Fruit fly (Drosophila melanogaster) whole organism, embryonic: ENCODE results near the gene RpS15Aa.

Experiments used
- CG10654 ChIP-seq: fragments of 200-800 bp; sonication (Bioruptor generic); optimal IDR thresholded peaks from 2 replicates; lab custom pipeline; 2016; ENCODE audit warnings: missing biosample characterization, missing genetic modification characterization
- CG12391 ChIP-seq: fragments of 200-800 bp; sonication (Bioruptor generic); optimal IDR thresholded peaks from 3 replicates; lab custom pipeline; 2018; ENCODE audit warnings: missing biosample characterization, mild to moderate bottlenecking, missing genetic modification characterization, moderate library complexity
- CG12942 ChIP-seq: fragments of 200-800 bp; sonication (Bioruptor generic); optimal IDR thresholded peaks from 3 replicates; lab custom pipeline; 2016; ENCODE audit warnings: missing biosample characterization, missing genetic modification characterization
- CG13775 ChIP-seq: fragments of 200-800 bp; sonication (Bioruptor generic); optimal IDR thresholded peaks from 3 replicates; lab custom pipeline; 2017; ENCODE audit warnings: missing biosample characterization, mild to moderate bottlenecking, missing genetic modification characterization
- CG14710 ChIP-seq: fragments of 200-800 bp; sonication (Bioruptor generic); optimal IDR thresholded peaks from 3 replicates; lab custom pipeline; 2019; ENCODE audit warnings: missing biosample characterization, mild to moderate bottlenecking, missing genetic modification characterization, moderate library complexity
- CG1602 ChIP-seq: fragments of 200-800 bp; sonication (Bioruptor generic); optimal IDR thresholded peaks from 3 replicates; lab custom pipeline; 2016; ENCODE audit warnings: missing biosample characterization, missing genetic modification characterization
- CG18011 ChIP-seq: fragments of 200-800 bp; sonication (Bioruptor generic); optimal IDR thresholded peaks from 2 replicates; lab custom pipeline; 2017; ENCODE audit warnings: missing biosample characterization, missing genetic modification characterization, mild to moderate bottlenecking, moderate library complexity, missing genotype
- CG18476 ChIP-seq: fragments of 200-800 bp; sonication (Bioruptor generic); optimal IDR thresholded peaks from 2 replicates; lab custom pipeline; 2016; ENCODE audit warnings: missing biosample characterization, mild to moderate bottlenecking, missing genetic modification characterization
- CG18599 ChIP-seq: fragments of 200-800 bp; sonication (Bioruptor generic); optimal IDR thresholded peaks from 3 replicates; lab custom pipeline; 2017; ENCODE audit warnings: missing biosample characterization, missing genetic modification characterization, mild to moderate bottlenecking, moderate library complexity, missing genetic modification reagents
- CG2712 ChIP-seq: fragments of 200-800 bp; optimal IDR thresholded peaks from 3 replicates; lab custom pipeline; 2019; ENCODE audit warnings: missing biosample characterization, mild to moderate bottlenecking, missing genetic modification characterization, moderate library complexity
- CG4424 ChIP-seq: fragments of 200-800 bp; sonication (Bioruptor generic); optimal IDR thresholded peaks from 3 replicates; lab custom pipeline; 2016; ENCODE audit warnings: missing biosample characterization, missing genetic modification characterization
- CG6175 ChIP-seq: fragments of 200-800 bp; sonication (Bioruptor generic); IDR thresholded peaks from 3 replicates; pipeline ENCODE4 v1.3.6; 2022; ENCODE audit warnings: missing biosample characterization, missing genetic modification characterization
- CG6813 ChIP-seq: fragments of 200-800 bp; sonication (Bioruptor generic); optimal IDR thresholded peaks from 2 replicates; lab custom pipeline; 2017; ENCODE audit warnings: missing biosample characterization, missing genetic modification characterization, mild to moderate bottlenecking, moderate library complexity, missing genetic modification reagents
- CG7271 ChIP-seq: fragments of 200-800 bp; sonication (Bioruptor generic); optimal IDR thresholded peaks from 2 replicates; lab custom pipeline; 2018; ENCODE audit warnings: missing biosample characterization, mild to moderate bottlenecking, missing genetic modification characterization, moderate library complexity
- CG7928 ChIP-seq: fragments of 200-800 bp; sonication (Bioruptor generic); optimal IDR thresholded peaks from 2 replicates; lab custom pipeline; 2017; ENCODE audit warnings: missing biosample characterization, mild to moderate bottlenecking, missing genetic modification characterization
- CG7987 ChIP-seq: fragments of 200-800 bp; sonication (Bioruptor generic); optimal IDR thresholded peaks from 2 replicates; lab custom pipeline; 2018; ENCODE audit warnings: missing biosample characterization, mild to moderate bottlenecking, missing genetic modification characterization, moderate library complexity
- CG8924 ChIP-seq: fragments of 200-800 bp; optimal IDR thresholded peaks from 3 replicates; lab custom pipeline; 2019; ENCODE audit warnings: missing biosample characterization, mild to moderate bottlenecking, missing genetic modification characterization, moderate library complexity
- CG9437 ChIP-seq: fragments of 200-800 bp; sonication (Bioruptor generic); optimal IDR thresholded peaks from 2 replicates; lab custom pipeline; 2018; ENCODE audit warnings: missing biosample characterization, mild to moderate bottlenecking, missing genetic modification characterization
- CG9727 ChIP-seq: fragments of 200-800 bp; sonication (Bioruptor generic); optimal IDR thresholded peaks from 3 replicates; lab custom pipeline; 2017; ENCODE audit warnings: missing biosample characterization, mild to moderate bottlenecking, missing genetic modification characterization
- CG9932 ChIP-seq: fragments of 200-800 bp; sonication (Bioruptor generic); IDR thresholded peaks from 2 replicates; pipeline ENCODE4 v1.3.6; 2022; ENCODE audit warnings: missing biosample characterization, missing genetic modification characterization
- CoRest ChIP-seq: fragments of 200-800 bp; sonication (Bioruptor generic); optimal IDR thresholded peaks from 3 replicates; lab custom pipeline; 2018; ENCODE audit warnings: missing biosample characterization, mild to moderate bottlenecking, missing genetic modification characterization, moderate library complexity
- D19A ChIP-seq: fragments of 200-800 bp; optimal IDR thresholded peaks from 3 replicates; lab custom pipeline; 2019; ENCODE audit warnings: missing biosample characterization, mild to moderate bottlenecking, missing genetic modification characterization, moderate library complexity
- Deaf1 ChIP-seq: fragments of 200-800 bp; optimal IDR thresholded peaks from 3 replicates; lab custom pipeline; 2019; ENCODE audit warnings: missing biosample characterization, mild to moderate bottlenecking, missing genetic modification characterization, moderate library complexity
- E2f1 ChIP-seq: fragments of 200-800 bp; sonication (Bioruptor generic); IDR thresholded peaks from 2 replicates; pipeline ENCODE4 v1.3.6; 2022; ENCODE audit warnings: missing biosample characterization, missing genetic modification characterization
- HLH3B ChIP-seq: fragments of 200-800 bp; sonication (Bioruptor generic); IDR thresholded peaks from 2 replicates; pipeline ENCODE4 v1.3.6; 2022; ENCODE audit warnings: missing biosample characterization, missing genetic modification characterization
- Hr3 ChIP-seq: fragments of 200-800 bp; sonication (Bioruptor generic); optimal IDR thresholded peaks from 3 replicates; lab custom pipeline; 2016; ENCODE audit warnings: missing biosample characterization, missing genetic modification characterization
- Jarid2 ChIP-seq: fragments of 200-800 bp; sonication (Bioruptor generic); optimal IDR thresholded peaks from 3 replicates; lab custom pipeline; 2017; ENCODE audit warnings: mild to moderate bottlenecking, missing biosample characterization, missing genetic modification reagents, missing genetic modification characterization
- Sin3A ChIP-seq: fragments of >200 bp; optimal IDR thresholded peaks from 2 replicates; lab custom pipeline; 2018
- Sox100B ChIP-seq: fragments of 200-800 bp; sonication (Bioruptor generic); optimal IDR thresholded peaks from 3 replicates; lab custom pipeline; 2018; ENCODE audit warnings: missing biosample characterization, mild to moderate bottlenecking, missing genetic modification characterization
- Sox102F ChIP-seq: fragments of 200-800 bp; sonication (Bioruptor generic); optimal IDR thresholded peaks from 2 replicates; lab custom pipeline; 2018; ENCODE audit warnings: missing biosample characterization, mild to moderate bottlenecking, missing genetic modification characterization, moderate library complexity
- Sry-δ ChIP-seq: fragments of 200-800 bp; sonication (Bioruptor generic); optimal IDR thresholded peaks from 2 replicates; lab custom pipeline; 2016; ENCODE audit warnings: missing biosample characterization, missing genetic modification characterization
- Vsx1 ChIP-seq: fragments of 200-800 bp; sonication (Bioruptor generic); optimal IDR thresholded peaks from 2 replicates; lab custom pipeline; 2017; ENCODE audit warnings: missing biosample characterization, mild to moderate bottlenecking, missing genetic modification characterization, missing genetic modification reagents
- ato ChIP-seq: fragments of 200-800 bp; sonication (Bioruptor generic); IDR thresholded peaks from 2 replicates; pipeline ENCODE4 v1.3.6; 2022; ENCODE audit warnings: missing biosample characterization, missing genetic modification characterization; ENCODE audit not compliant: partially characterized antibody
- croc ChIP-seq: fragments of 200-800 bp; sonication (Bioruptor generic); conservative IDR thresholded peaks from 3 replicates; pipeline ENCODE4 v1.3.6; 2022; ENCODE audit warnings: missing biosample characterization, missing genetic modification characterization
- cwo ChIP-seq: fragments of 200-800 bp; sonication (Bioruptor generic); optimal IDR thresholded peaks from 3 replicates; lab custom pipeline; 2017; ENCODE audit warnings: missing biosample characterization, missing genetic modification characterization, mild to moderate bottlenecking, moderate library complexity, missing genetic modification reagents
- dpn ChIP-seq, 2 experiments: fragments of 200-800 bp; sonication (Bioruptor generic); optimal IDR thresholded peaks; 3 replicates each; lab custom pipeline; 2016; ENCODE audit warnings: missing biosample characterization in 2 of 2, missing genetic modification characterization in 2 of 2
- gcm2 ChIP-seq: fragments of 200-800 bp; sonication (Bioruptor generic); optimal IDR thresholded peaks from 2 replicates; lab custom pipeline; 2016; ENCODE audit warnings: missing biosample characterization, missing genetic modification characterization
- jing ChIP-seq: fragments of 200-800 bp; sonication (Bioruptor generic); optimal IDR thresholded peaks from 2 replicates; lab custom pipeline; 2018; ENCODE audit warnings: missing biosample characterization, mild to moderate bottlenecking, missing genetic modification characterization
- mam ChIP-seq: fragments of 200-800 bp; sonication (Bioruptor generic); optimal IDR thresholded peaks from 3 replicates; lab custom pipeline; 2016; ENCODE audit warnings: missing biosample characterization, missing genetic modification characterization
- nau ChIP-seq: fragments of 200-800 bp; sonication (Bioruptor generic); optimal IDR thresholded peaks from 3 replicates; lab custom pipeline; 2017; ENCODE audit warnings: missing biosample characterization, mild to moderate bottlenecking, missing genetic modification characterization, missing genetic modification reagents
- nmo ChIP-seq: fragments of 200-800 bp; sonication (Bioruptor generic); optimal IDR thresholded peaks from 2 replicates; lab custom pipeline; 2018; ENCODE audit warnings: missing biosample characterization, mild to moderate bottlenecking, missing genetic modification characterization, moderate library complexity
- pan ChIP-seq, 4 experiments: fragments of >200 bp in 3 of 4; fragments of 200-800 bp in 1 of 4; sonication (Bioruptor generic) in 1 of 4; optimal IDR thresholded peaks in 3 of 4; IDR thresholded peaks in 1 of 4; 2 replicates each; pipeline versions ENCODE4 v1.3.6 to Lab custom; 2017 to 2022; ENCODE audit warnings: missing biosample characterization in 2 of 4, missing genetic modification characterization in 2 of 4, mixed read lengths in 1 of 4
- seq ChIP-seq: fragments of 200-800 bp; sonication (Bioruptor generic); IDR thresholded peaks from 2 replicates; pipeline ENCODE4 v1.3.6; 2022; ENCODE audit warnings: missing biosample characterization, missing genetic modification characterization
- slbo ChIP-seq: fragments of 200-800 bp; sonication (Bioruptor generic); IDR thresholded peaks from 2 replicates; pipeline ENCODE4 v1.3.6; 2022; ENCODE audit warnings: missing biosample characterization, missing genetic modification characterization
- ssp ChIP-seq: fragments of 200-800 bp; sonication (Bioruptor generic); IDR thresholded peaks from 2 replicates; pipeline ENCODE4 v1.3.6; 2022; ENCODE audit warnings: missing biosample characterization, missing genetic modification characterization
- tgo ChIP-seq: fragments of 200-800 bp; sonication (Bioruptor generic); IDR thresholded peaks from 3 replicates; pipeline ENCODE4 v1.3.6; 2022; ENCODE audit warnings: missing biosample characterization, missing genetic modification characterization
- twi ChIP-seq: fragments of 200-800 bp; optimal IDR thresholded peaks from 2 replicates; lab custom pipeline; 2019; ENCODE audit warnings: missing biosample characterization, mild to moderate bottlenecking, missing genetic modification characterization, moderate library complexity
- unpg ChIP-seq: fragments of 200-800 bp; sonication (Bioruptor generic); optimal IDR thresholded peaks from 3 replicates; lab custom pipeline; 2018; ENCODE audit warnings: missing biosample characterization, mild to moderate bottlenecking, missing genetic modification characterization, moderate library complexity

RpS15Aa gene

DNA sequence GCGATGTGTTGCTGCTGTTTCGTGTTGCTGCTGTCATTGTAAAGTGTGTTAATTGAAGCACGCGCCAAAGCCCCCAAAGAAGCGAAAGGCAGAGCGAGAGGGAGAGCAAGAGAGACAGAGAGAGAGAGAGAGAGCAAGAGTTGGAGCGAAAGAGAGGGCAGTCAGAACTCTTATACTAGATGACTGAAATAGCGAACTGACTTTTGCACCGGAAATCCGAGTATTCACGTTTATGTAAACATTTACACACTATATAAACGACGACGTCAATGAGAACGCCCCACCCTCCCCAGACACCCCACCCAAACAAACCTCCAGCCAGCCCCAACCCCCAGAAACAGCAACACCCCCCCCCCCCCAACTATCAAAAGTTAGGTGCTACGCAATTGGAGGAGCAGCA, 15.1 kb downstream of the RpS15Aa start (continued):
- TF ChIP-seq jing (GFP tag; lab: Kevin White, UChicago) (no peak), D19A (tag; lab: Kevin White, UChicago) (no peak), Sox100B (GFP tag; lab: Kevin White, UChicago) (no peak), pan (optimal IDR thresholded peaks at IDR 0.05; lab: Kevin White, UChicago) (no peak), pan (GFP tag; optimal IDR thresholded peaks at IDR 0.05 in 1 of 2, IDR thresholded peaks at IDR 0.05 in 1 of 2) (no peak), croc (GFP tag; lab: Robert Waterston, UW) (no peak), CG7271 (no peak), twi (tag; lab: Kevin White, UChicago) (no peak), CG18476 (GFP tag; lab: Kevin White, UChicago) (no peak), HLH3B (no peak), Sin3A (no peak), CG10654 (GFP tag; lab: Kevin White, UChicago) (no peak), Deaf1 (tag; lab: Kevin White, UChicago) (no peak), mam (GFP tag; lab: Kevin White, UChicago) (no peak), CG12391 (tag; lab: Kevin White, UChicago) (no peak)

DNA sequence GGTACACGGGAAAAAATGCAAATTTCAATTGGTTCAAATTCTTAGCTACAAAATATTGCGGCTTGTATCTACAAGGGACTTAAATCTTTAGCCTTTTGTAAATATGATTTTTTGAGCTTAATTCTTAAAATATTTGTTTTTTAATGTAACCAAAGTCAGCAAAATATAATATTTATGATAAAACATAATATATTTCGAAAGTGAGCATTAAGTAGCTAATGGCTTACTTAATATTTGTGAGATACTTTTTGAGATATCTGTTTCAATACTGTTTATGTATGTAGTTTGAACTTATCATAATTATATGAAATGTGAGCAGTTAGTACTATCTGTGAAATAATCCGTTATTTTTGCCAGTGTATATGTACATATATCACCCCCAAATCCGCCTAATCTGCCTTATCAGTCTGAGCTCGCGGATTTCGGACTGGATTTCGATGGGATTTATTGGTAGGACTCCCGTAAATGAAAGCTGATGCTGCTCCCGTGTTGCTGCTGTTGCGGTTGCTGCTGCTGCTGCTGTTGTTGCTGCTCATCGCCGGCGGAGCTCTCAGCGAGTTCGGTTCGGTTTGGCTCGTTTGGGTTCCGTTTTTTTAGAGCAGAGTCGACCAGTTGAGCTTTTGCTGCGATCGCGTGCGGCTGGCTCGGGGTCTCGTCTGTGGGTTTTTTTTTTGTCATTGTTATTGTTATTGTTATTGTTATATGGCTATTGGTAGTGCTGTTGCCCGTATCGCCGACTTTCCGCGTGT, 16.6 kb downstream of the RpS15Aa start:
- no peak for TF ChIP-seq CG7928
- TF ChIP-seq ssp (GFP tag; lab: Robert Waterston, UW): no peak
- TF ChIP-seq CG8924 (tag; lab: Kevin White, UChicago): peak; percentile 25
- TF ChIP-seq slbo (GFP tag; lab: Robert Waterston, UW): peak; percentile 15; the same call in 1 of the 2 replicates
- peak; percentile 9 for TF ChIP-seq CG14710
- peak; percentile 9 for TF ChIP-seq nau (GFP tag; lab: Kevin White, UChicago)
- peak; percentile 29 for TF ChIP-seq nmo (GFP tag; lab: Kevin White, UChicago)
- TF ChIP-seq tgo: no peak
- peak; percentile 38 for TF ChIP-seq CG18599 (GFP tag; lab: Kevin White, UChicago)
- peak; percentile 42 for TF ChIP-seq Sox102F
- TF ChIP-seq CG7987 (GFP tag; lab: Kevin White, UChicago): no peak
- no peak for TF ChIP-seq ato (GFP tag; lab: Robert Waterston, UW)
- TF ChIP-seq Vsx1: no peak
- peak; percentile 37 for TF ChIP-seq CG9932 (GFP tag; lab: Robert Waterston, UW)
- TF ChIP-seq CG4424 (GFP tag; lab: Kevin White, UChicago): peak; percentile 15
- TF ChIP-seq CG9727 (GFP tag; lab: Kevin White, UChicago): peak; percentile 53
- TF ChIP-seq Hr3: no peak
- TF ChIP-seq CoRest (tag; lab: Kevin White, UChicago): peak; percentile 66
- TF ChIP-seq CG1602 (GFP tag; lab: Kevin White, UChicago): peak; percentile 0
- TF ChIP-seq CG9437 (GFP tag; lab: Kevin White, UChicago): peak; percentile 53
- TF ChIP-seq dpn (GFP tag; optimal IDR thresholded peaks at IDR 0.05; lab: Kevin White, UChicago): peak in 1 of 2 experiments; percentile 25
- peak; percentile 60; the same call in 1 of the 3 replicates for TF ChIP-seq CG6175 (GFP tag; lab: Robert Waterston, UW)
- peak; percentile 45 for TF ChIP-seq CG13775
- TF ChIP-seq CG12942 (GFP tag; lab: Kevin White, UChicago): no peak
- TF ChIP-seq gcm2 (GFP tag; lab: Kevin White, UChicago): no peak
- TF ChIP-seq seq (GFP tag; lab: Robert Waterston, UW): no peak
- peak; percentile 22 for TF ChIP-seq Jarid2 (GFP tag; lab: Kevin White, UChicago)
- peak; percentile 25 for TF ChIP-seq unpg (GFP tag; lab: Kevin White, UChicago)
- no peak for TF ChIP-seq Sry-δ (GFP tag; lab: Kevin White, UChicago)
- TF ChIP-seq CG18011 (GFP tag; lab: Kevin White, UChicago): no peak
- no peak for TF ChIP-seq CG6813 (GFP tag; lab: Kevin White, UChicago)
- peak; percentile 39 for TF ChIP-seq CG2712 (tag; lab: Kevin White, UChicago)
- TF ChIP-seq E2f1 (GFP tag; lab: Robert Waterston, UW): no peak
- TF ChIP-seq cwo (GFP tag; lab: Kevin White, UChicago): peak; percentile 46
- TF ChIP-seq Sox100B (GFP tag; lab: Kevin White, UChicago): peak; percentile 43
